Worm (Caenorhabditis elegans): Measurements from ENCODE around the gene tlk-1.

tlk-1 gene

DNA sequence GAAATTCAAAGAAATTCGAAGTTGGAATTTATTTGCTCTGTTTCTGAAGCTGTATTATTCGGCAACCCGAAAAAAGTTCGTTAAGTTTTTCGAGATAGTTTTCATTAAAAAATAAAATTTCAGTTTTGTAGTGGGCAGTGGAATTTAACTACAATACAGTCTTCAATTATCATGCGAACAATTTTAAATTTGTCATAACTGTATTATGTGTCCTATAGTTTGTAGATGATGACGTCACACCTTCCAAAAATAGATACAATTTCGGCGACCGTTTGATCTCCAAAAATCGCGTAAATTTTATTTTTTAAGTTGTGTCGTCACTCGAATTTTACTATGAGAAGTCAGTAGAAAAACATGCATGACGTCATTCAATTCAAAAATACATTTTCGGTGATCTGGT lies 13.5 kb downstream of the tlk-1 start:
- TF ChIP-seq pqm-1 (tag; optimal IDR thresholded peaks at IDR 0.05): no peak
- no peak for TF ChIP-seq nhr-90 (tag; optimal IDR thresholded peaks at IDR 0.05; ENCODE audit: poor library complexity)
- TF ChIP-seq egl-27 (tag; optimal IDR thresholded peaks at IDR 0.05): no peak
- TF ChIP-seq elt-3 (tag; optimal IDR thresholded peaks at IDR 0.05): no peak
- no peak for TF ChIP-seq ceh-88 (GFP tag; IDR thresholded peaks at IDR 0.05)
- no peak for TF ChIP-seq nhr-237 (tag; optimal IDR thresholded peaks at IDR 0.05)
- no peak for TF ChIP-seq mab-9 (GFP tag; IDR thresholded peaks at IDR 0.05)
- no peak for TF ChIP-seq nhr-71 (tag; optimal IDR thresholded peaks at IDR 0.05)
- no peak for TF ChIP-seq nhr-76 (tag; optimal IDR thresholded peaks at IDR 0.05)
- no peak for TF ChIP-seq swsn-7 (tag; optimal IDR thresholded peaks at IDR 0.05)
- TF ChIP-seq aly-2 (tag; optimal IDR thresholded peaks at IDR 0.05): no peak
- TF ChIP-seq pax-3 (tag; optimal IDR thresholded peaks at IDR 0.05): no peak
- no peak for TF ChIP-seq fkh-4 (tag; optimal IDR thresholded peaks at IDR 0.05; ENCODE audit: borderline replicate concordance)
- no peak for TF ChIP-seq ztf-11 (tag; optimal IDR thresholded peaks at IDR 0.05)
- TF ChIP-seq ets-5 (GFP tag; IDR thresholded peaks at IDR 0.05): no peak

DNA sequence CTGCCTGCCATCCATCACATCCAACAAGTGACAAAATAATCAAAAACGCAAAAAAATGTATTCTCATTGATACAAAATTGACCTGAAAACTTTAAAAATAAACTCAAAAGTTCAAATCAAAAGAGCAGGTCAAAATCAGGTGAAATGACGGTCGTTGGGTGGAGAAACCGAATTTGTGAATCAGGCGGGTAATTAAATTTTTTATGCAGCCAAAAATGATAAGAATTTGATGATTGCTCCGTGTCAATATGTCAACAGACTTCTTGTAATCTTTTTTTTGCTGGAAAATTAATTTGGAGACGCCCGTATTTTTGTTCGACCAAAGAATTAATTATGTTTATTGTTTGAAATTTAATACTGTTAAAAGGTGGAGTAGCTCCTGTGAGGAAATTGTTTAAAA lies 14.2 kb downstream of the tlk-1 start, which contains the start of gene ncx-6:
TSS of gene ncx-6 (minus strand) at position 88 of the 400 bp plus-strand sequence.
- TF ChIP-seq elt-2 (tag; optimal IDR thresholded peaks at IDR 0.05) (peak; percentile 34), skn-1 (tag; optimal IDR thresholded peaks at IDR 0.05) (no peak), nhr-90 (tag; optimal IDR thresholded peaks at IDR 0.05; ENCODE audit: poor library complexity) (no peak)

ce11 chrIII:9714731-9715130 lies 15.1 kb downstream of the tlk-1 start:
- TF ChIP-seq elt-2 (tag; optimal IDR thresholded peaks at IDR 0.05) (peak; percentile 50), ceh-90 (tag; optimal IDR thresholded peaks at IDR 0.05) (no peak), nhr-71 (tag; optimal IDR thresholded peaks at IDR 0.05) (peak; percentile 29), ceh-88 (GFP tag; IDR thresholded peaks at IDR 0.05) (no peak)

DNA sequence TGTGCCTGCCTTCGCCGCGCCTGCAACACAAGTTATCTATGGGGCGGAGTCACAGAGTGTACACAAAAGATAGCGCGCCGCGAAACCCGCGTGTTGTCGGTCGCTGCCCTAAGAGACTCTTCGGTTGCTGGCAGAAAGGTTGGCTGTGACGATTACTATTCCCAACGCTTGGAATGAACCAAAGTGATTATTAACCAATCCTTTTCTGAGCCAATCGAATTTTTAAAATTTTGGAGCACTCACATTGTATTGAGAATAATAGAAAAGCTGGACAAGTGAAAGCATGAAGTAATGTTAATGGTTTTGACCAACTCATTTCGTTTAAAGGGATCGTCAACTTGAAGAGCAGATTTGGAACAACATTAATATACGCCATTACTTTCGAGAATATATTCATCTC lies 17.6 kb downstream of the tlk-1 start:
- TF ChIP-seq nhr-71 (tag; optimal IDR thresholded peaks at IDR 0.05): peak; percentile 89
- TF ChIP-seq snu-23 (GFP tag; optimal IDR thresholded peaks at IDR 0.05): peak; percentile 81
- TF ChIP-seq ceh-8 (GFP tag; optimal IDR thresholded peaks at IDR 0.05): peak; percentile 8
- no peak for TF ChIP-seq unc-30 (tag; optimal IDR thresholded peaks at IDR 0.05)
- TF ChIP-seq dpl-1 (GFP tag; optimal IDR thresholded peaks at IDR 0.05): peak; percentile 7 to 46 (median 25)
- TF ChIP-seq nhr-19 (GFP tag; conservative IDR thresholded peaks at IDR 0.05): peak; percentile 88
- TF ChIP-seq zag-1 (tag; optimal IDR thresholded peaks at IDR 0.05): no peak
- peak; percentile 18 for TF ChIP-seq F16B12.6 (tag; optimal IDR thresholded peaks at IDR 0.05)
- peak; percentile 43 to 56 (median 48) for TF ChIP-seq ceh-82 (tag; optimal IDR thresholded peaks at IDR 0.05)
- no peak for TF ChIP-seq nhr-12 (tag; optimal IDR thresholded peaks at IDR 0.05)
- no peak for TF ChIP-seq mef-2 (tag; optimal IDR thresholded peaks at IDR 0.05)
- TF ChIP-seq fkh-4 (tag; optimal IDR thresholded peaks at IDR 0.05; ENCODE audit: borderline replicate concordance): no peak
- TF ChIP-seq ama-1 (optimal IDR thresholded peaks at IDR 0.05): peak; percentile 91
- peak; percentile 64 for TF ChIP-seq zip-4 (GFP tag; optimal IDR thresholded peaks at IDR 0.05)
- no peak for TF ChIP-seq Y116A8C.19 (tag; optimal IDR thresholded peaks at IDR 0.05; ENCODE audit: borderline replicate concordance)
- TF ChIP-seq aly-2 (tag; optimal IDR thresholded peaks at IDR 0.05): peak; percentile 77
- peak; percentile 34 for TF ChIP-seq hpl-2 (GFP tag; optimal IDR thresholded peaks at IDR 0.05)
- peak; percentile 14 for TF ChIP-seq mep-1 (tag; optimal IDR thresholded peaks at IDR 0.05)
- TF ChIP-seq C34B4.2 (tag; optimal IDR thresholded peaks at IDR 0.05): no peak
- peak; percentile 32 to 69 for TF ChIP-seq lsy-2 (tag; optimal IDR thresholded peaks at IDR 0.05)
- no peak for TF ChIP-seq aha-1 (tag; optimal IDR thresholded peaks at IDR 0.05)
- peak; percentile 50 for TF ChIP-seq pax-3 (tag; optimal IDR thresholded peaks at IDR 0.05)
- peak; percentile 62; the same call in 1 of the 2 replicates for TF ChIP-seq ceh-88 (GFP tag; IDR thresholded peaks at IDR 0.05)
- peak; percentile 44 for TF ChIP-seq fos-1 (tag; optimal IDR thresholded peaks at IDR 0.05)
- peak; percentile 81 for TF ChIP-seq dsc-1 (tag; optimal IDR thresholded peaks at IDR 0.05)
- TF ChIP-seq tbx-2 (tag; optimal IDR thresholded peaks at IDR 0.05): peak; percentile 60
- TF ChIP-seq nhr-84 (tag; optimal IDR thresholded peaks at IDR 0.05): no peak
- TF ChIP-seq lin-14 (GFP tag; optimal IDR thresholded peaks at IDR 0.05): peak; percentile 64
- TF ChIP-seq C04F5.9 (tag; optimal IDR thresholded peaks at IDR 0.05): peak; percentile 43
- peak in 1 of 2 experiments; percentile 69 for TF ChIP-seq lin-35 (GFP tag; optimal IDR thresholded peaks at IDR 0.05)
- TF ChIP-seq egl-27 (tag; optimal IDR thresholded peaks at IDR 0.05): no peak
- peak; percentile 90 for TF ChIP-seq rnt-1 (tag; optimal IDR thresholded peaks at IDR 0.05)
- no peak for TF ChIP-seq nhr-28 (tag; optimal IDR thresholded peaks at IDR 0.05)
- TF ChIP-seq hlh-17 (GFP tag; optimal IDR thresholded peaks at IDR 0.05; ENCODE audit: borderline replicate concordance): no peak

Data from whole organism, L1 larva.